Worm (Caenorhabditis elegans) whole organism, early embryonic: ENCODE data around the gene F46F2.3.

ENCODE experiments used
- F13C5.2 ChIP-seq: sonication (generic microtip); optimal IDR thresholded peaks from 2 replicates; lab custom pipeline; 2017; ENCODE audit warnings: mild to moderate bottlenecking, missing genetic modification characterization, inconsistent platforms, missing compliant biosample characterization
- aly-1 ChIP-seq: sonication (generic microtip); optimal IDR thresholded peaks from 2 replicates; lab custom pipeline; 2016; ENCODE audit warnings: missing genetic modification characterization, missing compliant biosample characterization
- ama-1 ChIP-seq: fragments of 150-350 bp; optimal IDR thresholded peaks from 2 replicates; lab custom pipeline; 2014
- ceh-36 ChIP-seq: sonication (generic microtip); optimal IDR thresholded peaks from 2 replicates; lab custom pipeline; 2016; ENCODE audit warnings: missing genetic modification characterization, inconsistent platforms, missing compliant biosample characterization
- flt-1 ChIP-seq: fragments of 200-800 bp; sonication (Bioruptor generic); IDR thresholded peaks from 2 replicates; pipeline ENCODE4 v1.3.6; 2022; ENCODE audit warnings: missing genetic modification characterization, missing compliant biosample characterization
- hmbx-1 ChIP-seq: sonication (generic microtip); optimal IDR thresholded peaks from 2 replicates; lab custom pipeline; 2016; ENCODE audit warnings: mild to moderate bottlenecking, missing genetic modification characterization, missing compliant biosample characterization
- hmg-4 ChIP-seq: fragments of 200-800 bp; sonication (Bioruptor generic); optimal IDR thresholded peaks from 2 replicates; lab custom pipeline; 2018; ENCODE audit warnings: mild to moderate bottlenecking, missing genetic modification characterization, missing compliant biosample characterization
- pes-1 ChIP-seq: fragments of 200-800 bp; sonication (Bioruptor generic); IDR thresholded peaks from 2 replicates; pipeline ENCODE4 v1.3.6; 2022; ENCODE audit warnings: missing genetic modification reagents, missing genetic modification characterization, missing compliant biosample characterization
- scrt-1 ChIP-seq: fragments of 200-800 bp; sonication (Bioruptor generic); IDR thresholded peaks from 2 replicates; pipeline ENCODE4 v1.3.6; 2022; ENCODE audit warnings: missing genetic modification characterization, missing compliant biosample characterization
- tra-4 ChIP-seq: sonication (generic microtip); optimal IDR thresholded peaks from 2 replicates; lab custom pipeline; 2017; ENCODE audit warnings: missing genetic modification characterization, missing compliant biosample characterization

ce11 chrX:15276241-15276640 is 16.2 kb upstream of the F46F2.3 start:
- no peak for TF ChIP-seq ama-1 (lab: Kevin White, UChicago)
- TF ChIP-seq ceh-36 (tag; lab: Kevin White, UChicago): no peak
- no peak for TF ChIP-seq pes-1 (GFP tag; lab: Robert Waterston, UW)
- no peak for TF ChIP-seq flt-1 (GFP tag; lab: Robert Waterston, UW)
- TF ChIP-seq hmg-4 (GFP tag; lab: Kevin White, UChicago): no peak
- no peak for TF ChIP-seq hmbx-1 (tag; lab: Kevin White, UChicago)
- TF ChIP-seq scrt-1 (GFP tag; lab: Robert Waterston, UW): no peak
- TF ChIP-seq F13C5.2 (tag; lab: Kevin White, UChicago): no peak
- no peak for TF ChIP-seq tra-4 (tag; lab: Kevin White, UChicago)
- no peak for TF ChIP-seq aly-1 (tag; lab: Kevin White, UChicago)
